Worm (Caenorhabditis elegans) whole organism, young adult: ENCODE data around the gene srsx-27.

ENCODE experiments used
- F57A8.1 ChIP-seq: fragments of 200-800 bp; sonication (Bioruptor generic); optimal IDR thresholded peaks from 2 replicates; lab custom pipeline; 2018; ENCODE audit warnings: mild to moderate bottlenecking, missing genetic modification characterization, moderate library complexity, missing compliant biosample characterization
- attf-5 ChIP-seq: fragments of 200-800 bp; sonication (Bioruptor generic); optimal IDR thresholded peaks from 2 replicates; lab custom pipeline; 2018; ENCODE audit warnings: mild to moderate bottlenecking, missing genetic modification characterization, missing compliant biosample characterization
- ceh-91 ChIP-seq: fragments of 200-800 bp; sonication (Bioruptor generic); IDR thresholded peaks from 2 replicates; pipeline ENCODE4 v1.3.6; 2022; ENCODE audit warnings: missing genetic modification reagents, missing genetic modification characterization, missing compliant biosample characterization
- lin-35 ChIP-seq, 3 experiments: fragments of 150-350 bp in 2 of 3; sonication (generic microtip) in 1 of 3; optimal IDR thresholded peaks; 2 replicates each; lab custom pipeline; 2014 to 2018; ENCODE audit warnings: missing biosample characterization in 3 of 3, missing genetic modification characterization in 3 of 3, missing genetic modification reagents in 3 of 3
- mxl-1 ChIP-seq: sonication (generic microtip); optimal IDR thresholded peaks from 2 replicates; lab custom pipeline; 2016; ENCODE audit warnings: missing genetic modification characterization, missing compliant biosample characterization
- nfya-2 ChIP-seq: fragments of 200-800 bp; sonication (Bioruptor generic); IDR thresholded peaks from 2 replicates; pipeline ENCODE4 v1.3.6; 2022; ENCODE audit warnings: missing genetic modification reagents, missing genetic modification characterization, missing compliant biosample characterization
- nhr-179 ChIP-seq: sonication (generic microtip); optimal IDR thresholded peaks from 2 replicates; lab custom pipeline; 2016; ENCODE audit warnings: mild to moderate bottlenecking, missing genetic modification characterization, missing compliant biosample characterization
- sea-2 ChIP-seq: fragments of 200-800 bp; sonication (Bioruptor generic); IDR thresholded peaks from 2 replicates; pipeline ENCODE4 v1.3.6; 2022; ENCODE audit warnings: missing genetic modification characterization, missing compliant biosample characterization
- snpc-1.3 ChIP-seq: sonication (generic microtip); optimal IDR thresholded peaks from 2 replicates; lab custom pipeline; 2017; ENCODE audit warnings: missing genetic modification characterization, mild to moderate bottlenecking, missing compliant biosample characterization, antibody characterized with exemption, moderate library complexity, missing genotype, missing genetic modification reagents; ENCODE audit not compliant: insufficient read depth
- ztf-6 ChIP-seq: fragments of 200-800 bp; sonication (Bioruptor generic); IDR thresholded peaks from 2 replicates; pipeline ENCODE4 v1.3.6; 2022; ENCODE audit warnings: missing genetic modification reagents, missing genetic modification characterization, missing compliant biosample characterization

DNA sequence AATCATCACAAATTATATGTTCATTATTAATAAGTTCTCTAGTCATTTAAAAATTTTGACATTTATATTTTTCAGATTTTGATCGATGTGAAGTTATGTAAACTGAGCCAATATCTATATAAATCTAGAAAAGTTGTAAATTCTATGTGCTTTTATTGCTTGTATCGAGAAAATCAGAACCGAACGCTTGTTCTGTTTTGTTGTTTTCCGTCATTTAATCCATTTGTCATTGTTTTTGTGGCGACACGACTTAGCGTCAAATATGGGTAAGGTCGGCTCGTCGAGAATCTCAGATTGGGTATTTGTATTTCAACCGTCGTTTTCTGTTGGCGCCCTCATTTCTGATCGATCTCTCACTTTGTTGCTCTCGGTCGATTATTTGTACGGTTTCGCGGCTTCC lies 35.5 kb upstream of the srsx-27 start, which contains the start of gene cht-5:
- no peak for TF ChIP-seq nfya-2 (GFP tag; lab: Robert Waterston, UW)
- TF ChIP-seq sea-2, result no peak
- TF ChIP-seq ztf-6, result no peak
- no peak for TF ChIP-seq mxl-1 (tag; lab: Kevin White, UChicago)
- no peak for TF ChIP-seq attf-5 (GFP tag; lab: Kevin White, UChicago)
- no peak for TF ChIP-seq lin-35 (GFP tag; optimal IDR thresholded peaks at IDR 0.05; lab: Kevin White, UChicago)
- TF ChIP-seq snpc-1.3, result no peak
- TF ChIP-seq nhr-179 (tag; lab: Kevin White, UChicago), result no peak
- TF ChIP-seq ceh-91, result no peak
- no peak for TF ChIP-seq F57A8.1
